Worm (Caenorhabditis elegans) whole organism, L3 larva: ENCODE data around the gene atg-16.1.
A peak's percentile ranks its signal among the peaks of the same experiment; 100 is the strongest.

ENCODE experiments used
- ZK546.5 ChIP-seq: sonication (generic microtip); optimal IDR thresholded peaks from 2 replicates; lab custom pipeline; 2017; ENCODE audit warnings: missing biosample characterization, missing genetic modification characterization
- ama-1 ChIP-seq: fragments of 150-350 bp; optimal IDR thresholded peaks from 2 replicates; lab custom pipeline; 2018
- egl-5 ChIP-seq: fragments of 150-350 bp; optimal IDR thresholded peaks from 2 replicates; lab custom pipeline; 2017; ENCODE audit warnings: missing biosample characterization, missing genetic modification reagents, missing genetic modification characterization, inconsistent platforms
- elt-2 ChIP-seq: sonication (generic microtip); optimal IDR thresholded peaks from 2 replicates; lab custom pipeline; 2016; ENCODE audit warnings: missing genetic modification reagents, mild to moderate bottlenecking, missing genetic modification characterization, missing compliant biosample characterization
- elt-3 ChIP-seq, 3 experiments: fragments of 150-350 bp in 1 of 3; sonication (generic microtip) in 2 of 3; optimal IDR thresholded peaks; 2 replicates in 2 of 3; 4 replicates in 1 of 3; lab custom pipeline; 2014 to 2017; ENCODE audit warnings: missing biosample characterization in 3 of 3, missing genetic modification characterization in 3 of 3
- fkh-10 ChIP-seq: sonication (generic microtip); optimal IDR thresholded peaks from 2 replicates; lab custom pipeline; 2017; ENCODE audit warnings: missing biosample characterization, missing genetic modification reagents, missing genetic modification characterization
- fos-1 ChIP-seq: fragments of 150-350 bp; optimal IDR thresholded peaks from 2 replicates; lab custom pipeline; 2014; ENCODE audit warnings: missing biosample characterization, missing genetic modification characterization
- hmg-11 ChIP-seq: sonication (generic microtip); optimal IDR thresholded peaks from 2 replicates; lab custom pipeline; 2016; ENCODE audit warnings: missing genetic modification characterization, missing compliant biosample characterization
- jun-1 ChIP-seq: fragments of 150-350 bp; optimal IDR thresholded peaks from 2 replicates; lab custom pipeline; 2014; ENCODE audit warnings: missing biosample characterization, missing genetic modification reagents, missing genetic modification characterization
- lin-39 ChIP-seq: fragments of 150-350 bp; optimal IDR thresholded peaks from 2 replicates; lab custom pipeline; 2018; ENCODE audit warnings: missing biosample characterization, missing genetic modification reagents, missing genetic modification characterization
- lsy-12 ChIP-seq: sonication (generic microtip); optimal IDR thresholded peaks from 2 replicates; lab custom pipeline; 2016; ENCODE audit warnings: mild to moderate bottlenecking, missing genetic modification characterization, missing compliant biosample characterization
- nfya-1 ChIP-seq: sonication (generic microtip); optimal IDR thresholded peaks from 2 replicates; lab custom pipeline; 2017; ENCODE audit warnings: missing genetic modification characterization, mild to moderate bottlenecking, missing compliant biosample characterization, antibody characterized with exemption, moderate library complexity; ENCODE audit not compliant: insufficient read depth
- nhr-11 ChIP-seq: fragments of 150-350 bp; optimal IDR thresholded peaks from 2 replicates; lab custom pipeline; 2014; ENCODE audit warnings: missing biosample characterization, missing genetic modification characterization
- nhr-23 ChIP-seq: fragments of 150-350 bp; optimal IDR thresholded peaks from 2 replicates; lab custom pipeline; 2014; ENCODE audit warnings: missing biosample characterization, missing genetic modification reagents, missing genetic modification characterization
- nhr-25 ChIP-seq: sonication (generic microtip); optimal IDR thresholded peaks from 2 replicates; lab custom pipeline; 2017; ENCODE audit warnings: missing biosample characterization, missing genetic modification characterization
- nhr-67 ChIP-seq: fragments of 150-350 bp; optimal IDR thresholded peaks from 2 replicates; lab custom pipeline; 2014; ENCODE audit warnings: missing biosample characterization, missing genetic modification characterization
- nhr-76 ChIP-seq: fragments of 150-350 bp; sonication (generic microtip); optimal IDR thresholded peaks from 5 replicates; lab custom pipeline; 2014; ENCODE audit warnings: missing biosample characterization, missing genetic modification characterization
- pha-4 ChIP-seq: fragments of 150-350 bp; optimal IDR thresholded peaks from 2 replicates; lab custom pipeline; 2014; ENCODE audit warnings: missing biosample characterization, missing genetic modification reagents, missing genetic modification characterization
- pqm-1 ChIP-seq: fragments of 150-350 bp; optimal IDR thresholded peaks from 2 replicates; lab custom pipeline; 2017; ENCODE audit warnings: missing biosample characterization, missing genetic modification characterization, inconsistent platforms
- ztf-11 ChIP-seq: fragments of 150-350 bp; optimal IDR thresholded peaks from 2 replicates; lab custom pipeline; 2014; ENCODE audit warnings: missing biosample characterization, missing genetic modification characterization

The atg-16.1 gene

ce11 chrX:4495814-4496567 lies 33.7 kb upstream of the atg-16.1 start:
- TF ChIP-seq nhr-23 (tag; lab: Kevin White, UChicago) (peak; percentile 56), nhr-67 (no peak), ama-1 (peak; percentile 64)

ce11 chrX:4493439-4494006 lies 31.3 kb upstream of the atg-16.1 start:
- TF ChIP-seq nhr-23 (tag; lab: Kevin White, UChicago), result peak; percentile 30
- TF ChIP-seq elt-3 (tag; optimal IDR thresholded peaks at IDR 0.05; lab: Kevin White, UChicago), result no peak

DNA sequence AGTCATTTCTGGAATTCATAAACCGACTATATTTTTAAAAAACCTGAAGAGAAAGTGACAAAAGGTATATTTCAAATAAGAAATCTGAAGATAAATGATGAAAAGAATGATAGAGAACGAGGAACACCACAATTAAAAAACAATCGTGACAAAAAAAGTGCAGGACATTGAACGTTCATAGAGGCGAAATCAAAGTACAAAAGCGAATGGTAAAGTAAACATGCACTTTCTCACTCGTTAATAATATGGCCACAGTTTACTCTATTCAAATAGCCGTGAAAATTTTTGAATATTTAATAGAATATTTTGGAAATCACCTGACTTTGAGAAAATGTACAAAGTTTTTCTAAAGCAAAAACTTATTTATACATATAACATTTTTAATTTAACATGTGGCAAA lies 29.9 kb upstream of the atg-16.1 start, which contains the start of gene F46H6.5:
TSS of gene F46H6.5 (minus strand) at position 10 of the 400 bp plus-strand sequence.
- peak; percentile 74 for TF ChIP-seq pha-4 (tag; lab: Kevin White, UChicago)
- no peak for TF ChIP-seq fkh-10 (GFP tag; lab: Kevin White, UChicago)
- peak; percentile 8 for TF ChIP-seq pqm-1 (tag; lab: Kevin White, UChicago)
- TF ChIP-seq jun-1 (tag; lab: Kevin White, UChicago), result no peak
- TF ChIP-seq nhr-76, result no peak
- TF ChIP-seq, all 47 proteins: peak for 2

ce11 chrX:4490400-4490799 lies 28.1 kb upstream of the atg-16.1 start:
- peak; percentile 71 for TF ChIP-seq nhr-11
- TF ChIP-seq nhr-76, result no peak
- peak; percentile 45 for TF ChIP-seq nfya-1

DNA sequence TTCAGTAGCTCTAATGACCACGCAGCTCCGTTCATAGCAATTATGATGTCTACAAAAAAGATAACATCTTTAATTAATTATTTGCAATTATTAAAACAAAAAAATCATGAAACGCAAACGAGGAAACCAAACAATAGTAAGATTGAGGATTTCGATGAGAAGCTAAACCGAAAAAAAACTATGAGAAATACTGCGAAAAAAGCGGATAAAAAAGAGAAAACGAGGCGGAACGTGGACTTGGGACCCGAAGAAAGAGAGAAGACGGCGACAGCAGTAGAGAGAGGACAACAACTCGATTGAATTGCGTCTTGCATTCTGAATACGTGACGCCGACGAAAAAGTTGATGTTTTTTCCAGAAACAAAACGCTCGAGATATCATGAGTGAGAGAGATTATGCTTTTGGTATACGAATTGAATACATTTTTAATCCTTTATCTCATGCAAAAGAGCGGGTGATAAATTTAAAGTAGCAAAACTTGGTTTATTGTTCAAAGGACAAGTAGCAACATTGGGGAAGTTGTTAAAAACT lies 26.6 kb upstream of the atg-16.1 start, which contains the start of gene ncr-1:
TSS of gene ncr-1 (minus strand) at position 51 of the 530 bp plus-strand sequence.
- TF ChIP-seq jun-1 (tag; lab: Kevin White, UChicago) (no peak), lin-39 (tag; lab: Kevin White, UChicago) (peak; percentile 13)

DNA sequence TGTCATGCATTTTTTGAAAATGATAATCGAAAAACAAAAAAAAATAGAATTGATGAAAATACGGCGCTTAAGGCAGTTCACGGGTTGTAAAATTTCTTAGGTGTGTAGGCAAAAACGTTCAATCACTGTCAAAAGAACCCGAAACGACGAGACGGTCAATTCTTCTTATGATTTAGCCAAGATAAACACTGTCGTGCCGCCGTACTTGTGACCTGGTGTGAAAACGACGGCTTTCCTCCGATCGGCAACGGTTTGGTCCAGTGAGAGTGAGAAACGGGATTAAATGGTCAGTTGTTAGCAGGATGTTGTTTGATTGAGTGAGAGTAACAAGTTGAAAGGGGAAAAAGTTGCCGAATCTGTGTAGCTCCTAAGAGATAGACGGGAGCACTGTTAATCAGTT lies 21.8 kb upstream of the atg-16.1 start:
- TF ChIP-seq elt-2 (tag; lab: Kevin White, UChicago) (no peak), nhr-25 (tag; lab: Kevin White, UChicago) (peak; percentile 43), lin-39 (tag; lab: Kevin White, UChicago) (peak; percentile 36)

DNA sequence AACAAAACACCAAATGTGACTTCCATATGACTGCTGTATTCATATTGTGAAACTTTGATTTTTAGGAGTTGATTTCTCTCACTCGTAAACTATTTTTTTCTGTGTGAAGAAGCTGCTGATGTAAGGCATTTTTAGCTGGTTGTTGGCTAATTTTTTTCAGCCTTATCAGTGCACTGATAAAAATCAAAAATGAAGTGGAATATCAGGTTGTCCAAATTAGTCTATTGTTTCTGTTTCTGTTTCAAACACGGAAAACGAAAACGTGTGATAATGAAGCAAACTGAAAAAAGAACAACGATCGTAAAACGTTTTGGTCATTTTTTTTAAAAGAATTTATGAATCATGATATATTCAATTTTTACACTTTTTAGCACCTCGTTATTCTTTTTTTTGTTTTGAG lies 18.5 kb upstream of the atg-16.1 start:
- TF ChIP-seq lin-39 (tag; lab: Kevin White, UChicago) (no peak), pha-4 (tag; lab: Kevin White, UChicago) (peak; percentile 14), elt-2 (tag; lab: Kevin White, UChicago) (peak; percentile 89), egl-5 (tag; lab: Kevin White, UChicago) (no peak), pqm-1 (tag; lab: Kevin White, UChicago) (peak; percentile 82), elt-3 (tag; optimal IDR thresholded peaks at IDR 0.05; lab: Kevin White, UChicago) (no peak), jun-1 (tag; lab: Kevin White, UChicago) (no peak), ZK546.5 (tag; lab: Kevin White, UChicago) (no peak)
- TF ChIP-seq, all 47 proteins: peak for 3

ce11 chrX:4479960-4480359 lies 17.7 kb upstream of the atg-16.1 start:
- TF ChIP-seq pqm-1 (tag; lab: Kevin White, UChicago), result peak; percentile 19
- no peak for TF ChIP-seq fos-1 (tag; lab: Kevin White, UChicago)
- peak; percentile 59 for TF ChIP-seq pha-4 (tag; lab: Kevin White, UChicago)
- TF ChIP-seq elt-2 (tag; lab: Kevin White, UChicago), result peak; percentile 5

ce11 chrX:4478503-4478902 lies 16.2 kb upstream of the atg-16.1 start:
- peak; percentile 86 for TF ChIP-seq pqm-1 (tag; lab: Kevin White, UChicago)
- peak; percentile 16 for TF ChIP-seq pha-4 (tag; lab: Kevin White, UChicago)
- no peak for TF ChIP-seq hmg-11 (tag; lab: Kevin White, UChicago)
- no peak for TF ChIP-seq lsy-12 (tag; lab: Kevin White, UChicago)
- TF ChIP-seq fos-1 (tag; lab: Kevin White, UChicago), result no peak
- TF ChIP-seq elt-2 (tag; lab: Kevin White, UChicago), result peak; percentile 84
- TF ChIP-seq ztf-11 (tag; lab: Kevin White, UChicago), result no peak
